Fruit fly (Drosophila melanogaster): ENCODE data around the gene CG6067.

- TF ChIP-seq Met (GFP tag; optimal IDR thresholded peaks at IDR 0.05) (no peak), salr (GFP tag; optimal IDR thresholded peaks at IDR 0.05) (no peak)
Measured at dm6 chrX:5922057-5922456, 33.4 kb upstream of the CG6067 start.
